Fruit fly (Drosophila melanogaster) whole organism, embryonic: ENCODE measurements around the gene CG5139.

Experiments
- CG1233 ChIP-seq: fragments of 200-800 bp; sonication (Bioruptor generic); optimal IDR thresholded peaks from 4 replicates; lab custom pipeline; 2018; ENCODE audit warnings: missing biosample characterization, mild to moderate bottlenecking, missing genetic modification characterization
- CG13775 ChIP-seq: fragments of 200-800 bp; sonication (Bioruptor generic); optimal IDR thresholded peaks from 3 replicates; lab custom pipeline; 2017; ENCODE audit warnings: missing biosample characterization, mild to moderate bottlenecking, missing genetic modification characterization
- Eip74EF ChIP-seq, 2 experiments: fragments of 200-800 bp in 1 of 2; fragments of >200 bp in 1 of 2; sonication (Bioruptor generic) in 1 of 2; optimal IDR thresholded peaks; 2 replicates each; lab custom pipeline; 2017 to 2019; ENCODE audit warnings: missing biosample characterization in 2 of 2, missing genetic modification characterization in 2 of 2, mild to moderate bottlenecking in 1 of 2, moderate library complexity in 1 of 2
- Ravus ChIP-seq: fragments of 200-800 bp; sonication (Bioruptor generic); IDR thresholded peaks from 2 replicates; pipeline ENCODE4 v1.3.6; 2022; ENCODE audit warnings: missing biosample characterization, missing genetic modification characterization
- klu ChIP-seq: fragments of 200-800 bp; sonication (Bioruptor generic); IDR thresholded peaks from 2 replicates; pipeline ENCODE4 v1.3.6; 2022; ENCODE audit warnings: missing biosample characterization, missing genetic modification characterization
- phol ChIP-seq: fragments of 200-800 bp; sonication (Bioruptor generic); optimal IDR thresholded peaks from 3 replicates; lab custom pipeline; 2018; ENCODE audit warnings: missing biosample characterization, mild to moderate bottlenecking, missing genetic modification characterization, moderate library complexity
- salm ChIP-seq: fragments of 200-800 bp; sonication (Bioruptor generic); optimal IDR thresholded peaks from 2 replicates; lab custom pipeline; 2018; ENCODE audit warnings: missing biosample characterization, mild to moderate bottlenecking, missing genetic modification characterization

DNA sequence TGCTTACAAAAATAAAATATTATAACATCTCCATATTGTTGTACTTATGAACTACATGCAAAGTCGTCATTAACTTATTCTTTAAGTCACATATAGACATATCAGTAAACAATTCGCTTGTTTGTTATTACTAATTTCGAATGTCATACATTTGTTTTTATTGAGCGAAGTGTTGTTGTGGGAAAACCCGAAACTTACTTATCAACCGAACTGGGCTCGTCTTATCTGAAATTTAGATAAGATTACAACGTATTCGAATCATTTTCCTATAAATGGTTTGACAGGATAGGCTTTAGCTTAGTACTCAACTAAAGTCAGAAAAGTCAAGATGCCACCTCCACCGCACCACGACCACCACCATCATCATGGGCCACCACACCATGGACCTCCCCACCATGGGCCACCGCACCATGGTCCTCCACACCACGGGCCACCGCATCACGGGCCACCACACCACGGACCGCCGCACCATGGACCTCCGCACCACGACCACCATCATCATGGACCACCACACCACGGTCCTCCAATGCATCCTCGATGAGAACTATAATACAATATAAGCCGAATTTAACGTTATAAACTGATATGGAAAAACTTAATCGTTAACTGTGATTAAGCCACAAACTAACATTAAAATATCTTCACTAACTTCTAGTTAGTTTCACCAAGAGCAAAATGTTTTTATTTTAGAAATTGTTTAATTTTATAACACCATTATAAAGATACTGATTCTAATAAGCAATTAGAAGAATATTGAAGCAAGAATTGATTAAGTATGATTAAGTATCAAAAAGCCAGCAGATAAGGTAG, 1.1 kb upstream of the CG5139 start, which contains the start of the genes CG43349 and CG5011:
- TF ChIP-seq Eip74EF (GFP tag; optimal IDR thresholded peaks at IDR 0.05; lab: Kevin White, UChicago): no peak
- TF ChIP-seq Ravus (GFP tag; lab: Robert Waterston, UW): no peak
- TF ChIP-seq CG13775 (GFP tag; lab: Kevin White, UChicago): no peak
- TF ChIP-seq phol: no peak
- TF ChIP-seq CG1233 (GFP tag; lab: Kevin White, UChicago): no peak
- TF ChIP-seq klu: no peak
- no peak for TF ChIP-seq salm (tag; lab: Kevin White, UChicago)
